Fruit fly (Drosophila melanogaster): ENCODE results near the gene CG14107.
A peak's percentile ranks its signal among the peaks of the same experiment; 100 is the strongest.

CG14107 gene

DNA sequence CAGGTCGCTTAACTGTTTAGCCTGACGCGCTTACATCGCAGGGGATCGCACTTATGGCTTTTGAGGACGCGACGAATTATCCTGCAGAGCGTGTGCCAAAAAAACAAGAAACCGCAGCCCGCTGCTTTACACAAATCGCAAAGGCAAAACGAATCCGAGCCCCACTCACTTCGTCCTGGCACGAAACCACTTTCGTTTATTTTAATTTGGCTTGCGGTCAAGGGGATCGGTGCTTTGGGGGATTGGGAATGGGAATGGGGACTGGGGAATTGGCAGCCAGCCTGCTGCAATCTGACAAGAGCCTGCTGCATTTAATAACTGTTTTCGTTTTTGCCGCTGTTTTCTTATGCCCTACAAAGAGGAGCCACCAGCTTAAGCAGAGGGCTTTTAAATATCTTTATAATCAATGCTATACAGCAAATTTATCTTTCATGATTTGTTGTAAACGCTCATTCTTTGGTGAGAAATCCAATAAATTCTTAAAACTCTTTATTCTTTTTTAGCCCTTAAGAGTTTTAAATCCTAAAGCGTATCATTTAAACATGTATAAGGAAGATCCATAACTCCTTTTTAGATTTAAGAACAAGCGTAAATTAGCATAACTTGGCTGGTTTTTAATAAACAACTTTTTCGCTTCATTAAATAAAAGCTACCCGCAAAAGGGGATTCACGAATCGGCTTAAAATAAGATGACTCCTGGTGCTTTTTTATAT lies 28.8 kb upstream of the CG14107 start:
- no peak for TF ChIP-seq CG14014 (GFP tag; IDR thresholded peaks at IDR 0.05)
- no peak for TF ChIP-seq ro (GFP tag; IDR thresholded peaks at IDR 0.05)
- peak; percentile 11 for TF ChIP-seq sens (GFP tag)

DNA sequence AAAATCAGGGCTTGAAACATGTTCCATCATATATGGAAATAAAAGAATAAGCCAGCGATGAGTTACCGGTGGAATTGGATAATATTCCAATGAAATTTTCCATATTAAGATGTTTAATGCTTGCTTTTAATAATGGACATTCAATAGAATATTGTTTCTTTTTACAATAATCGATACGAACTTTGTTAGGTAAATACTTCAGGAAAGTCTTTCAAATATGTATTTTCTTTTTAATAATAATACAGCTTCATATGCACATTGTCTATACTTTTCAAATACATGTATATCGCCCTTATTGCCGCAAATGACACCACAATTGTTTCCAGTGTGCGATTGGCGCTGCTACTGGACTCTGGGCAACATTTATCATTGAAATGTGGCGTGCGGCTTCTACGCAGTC lies 25.7 kb upstream of the CG14107 start:
- TF ChIP-seq bsh (GFP tag; optimal IDR thresholded peaks at IDR 0.05) (peak in 1 of 2 experiments; percentile 12), dmrt11E (tag; optimal IDR thresholded peaks at IDR 0.05) (peak; percentile 40), CG14710 (tag; optimal IDR thresholded peaks at IDR 0.05) (peak; percentile 3), lola (GFP tag; optimal IDR thresholded peaks at IDR 0.05) (peak in 1 of 3 experiments; percentile 48), tgo (GFP tag; IDR thresholded peaks at IDR 0.05) (no peak), CG17361 (GFP tag; IDR thresholded peaks at IDR 0.05) (0 out of 3 replicates have a peak, but pooled peaks have one; percentile 37), CG9727 (GFP tag; optimal IDR thresholded peaks at IDR 0.05) (peak; percentile 37), CG11504 (tag; optimal IDR thresholded peaks at IDR 0.05) (peak; percentile 24), tio (GFP tag; optimal IDR thresholded peaks at IDR 0.05) (peak; percentile 20), CG18262 (tag; optimal IDR thresholded peaks at IDR 0.05) (peak; percentile 20), sens (GFP tag) (peak; percentile 84), phol (tag; optimal IDR thresholded peaks at IDR 0.05) (peak; percentile 18), Med (GFP tag) (peak; percentile 41), CG2712 (tag; optimal IDR thresholded peaks at IDR 0.05) (peak; percentile 2), gem (tag; optimal IDR thresholded peaks at IDR 0.05) (peak; percentile 6), CG8924 (tag; optimal IDR thresholded peaks at IDR 0.05) (no peak), hb (GFP tag; IDR thresholded peaks at IDR 0.05; ENCODE audit: partially characterized antibody) (no peak), CG17829 (tag; optimal IDR thresholded peaks at IDR 0.05) (peak; percentile 11), maf-S (GFP tag; optimal IDR thresholded peaks at IDR 0.05) (no peak), CG10979 (tag; optimal IDR thresholded peaks at IDR 0.05) (peak; percentile 6), fu2 (GFP tag; optimal IDR thresholded peaks at IDR 0.05) (no peak), HmgZ (tag; optimal IDR thresholded peaks at IDR 0.05) (no peak)

DNA sequence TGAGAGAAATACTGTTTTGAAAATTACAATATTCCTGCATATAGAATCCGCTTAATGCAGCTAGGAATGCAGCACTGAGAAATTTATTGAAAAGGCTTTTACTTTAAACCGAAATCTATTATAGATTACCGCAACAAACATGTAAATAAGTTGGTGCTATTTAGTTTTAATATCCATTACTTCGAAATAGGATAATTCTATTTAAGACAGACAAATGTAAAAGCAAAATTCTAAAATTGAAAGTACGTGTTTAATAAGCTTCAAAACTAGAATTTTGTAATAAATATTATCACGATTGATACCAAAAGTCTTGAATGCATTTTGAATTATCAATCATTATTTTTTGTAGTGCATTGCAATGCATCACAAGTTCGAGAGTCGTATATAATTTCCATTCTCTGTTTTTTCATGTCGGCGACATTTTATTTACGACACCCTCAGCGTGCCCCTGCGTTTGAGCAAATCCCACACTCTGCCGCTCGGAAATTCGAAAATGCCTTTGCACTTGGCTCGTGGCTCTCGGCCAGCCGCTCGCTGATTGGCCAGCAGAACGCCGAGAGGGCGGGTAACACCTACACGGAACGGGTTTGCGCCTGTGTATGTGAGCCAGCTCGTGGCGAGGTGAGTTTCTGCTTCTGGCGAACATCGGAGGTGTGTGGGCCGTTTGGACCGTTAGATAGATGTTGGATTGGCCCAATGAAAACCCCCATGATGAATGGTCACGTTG lies 22.2 kb upstream of the CG14107 start:
- TF ChIP-seq lab (GFP tag; optimal IDR thresholded peaks at IDR 0.05) (no peak), CG3847 (GFP tag; IDR thresholded peaks at IDR 0.05) (no peak), B-H1 (GFP tag; IDR thresholded peaks at IDR 0.05) (no peak), Neu2 (GFP tag; optimal IDR thresholded peaks at IDR 0.05; ENCODE audit: borderline replicate concordance) (no peak), phol (tag; optimal IDR thresholded peaks at IDR 0.05) (peak; percentile 67), CG4820 (GFP tag; optimal IDR thresholded peaks at IDR 0.05) (peak; percentile 32), Jarid2 (GFP tag; optimal IDR thresholded peaks at IDR 0.05) (no peak), CG7928 (GFP tag; optimal IDR thresholded peaks at IDR 0.05) (no peak), CG3838 (GFP tag; optimal IDR thresholded peaks at IDR 0.05) (no peak), org-1 (GFP tag; optimal IDR thresholded peaks at IDR 0.05) (no peak), GATAe (GFP tag; conservative IDR thresholded peaks at IDR 0.05) (no peak), ac (GFP tag; optimal IDR thresholded peaks at IDR 0.05) (no peak), CG17829 (tag; optimal IDR thresholded peaks at IDR 0.05) (peak; percentile 35), scrt (GFP tag; optimal IDR thresholded peaks at IDR 0.05) (no peak), Sox100B (GFP tag; optimal IDR thresholded peaks at IDR 0.05) (peak; percentile 49), tio (GFP tag; optimal IDR thresholded peaks at IDR 0.05) (peak; percentile 22), CG13624 (GFP tag; optimal IDR thresholded peaks at IDR 0.05) (no peak), NC2β (GFP tag; optimal IDR thresholded peaks at IDR 0.05) (no peak), Dek (tag; optimal IDR thresholded peaks at IDR 0.05) (no peak), fd96Cb (tag; optimal IDR thresholded peaks at IDR 0.05) (peak; percentile 60), CG13287 (GFP tag; IDR thresholded peaks at IDR 0.05; ENCODE audit: partially characterized antibody) (0 out of 2 replicates have a peak, but pooled peaks have one; percentile 21), ase (GFP tag; IDR thresholded peaks at IDR 0.05) (no peak), sc (optimal IDR thresholded peaks at IDR 0.05) (no peak), sc (GFP tag; optimal IDR thresholded peaks at IDR 0.05) (peak; percentile 30)

Measured in whole organism, embryonic.